Worm (Caenorhabditis elegans): Measurements from ENCODE around the gene F09F9.3.
A peak's percentile ranks its signal among the peaks of the same experiment; 100 is the strongest.

Gene F09F9.3

DNA sequence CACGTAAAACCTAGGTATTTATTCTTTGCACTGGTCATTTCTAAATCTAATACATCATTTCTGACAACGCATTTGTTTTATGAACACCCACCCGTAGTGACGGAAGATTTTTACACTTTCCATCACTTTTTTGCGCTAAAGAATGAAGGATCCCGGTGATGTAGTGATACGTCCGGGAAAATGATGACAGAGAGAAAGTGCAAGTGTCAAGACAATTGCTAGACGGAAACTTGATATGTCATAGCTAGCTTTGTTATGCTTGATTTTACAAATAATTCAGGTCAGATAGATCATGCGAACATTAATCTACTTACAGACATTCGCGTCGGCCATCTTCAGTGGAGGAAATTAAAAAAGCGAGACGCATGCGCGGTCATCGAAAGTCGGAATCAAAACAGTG, 10.9 kb downstream of the F09F9.3 start:
- TF ChIP-seq daf-12 (tag; optimal IDR thresholded peaks at IDR 0.05) = no peak
- peak; percentile 5 for TF ChIP-seq hlh-30 (tag; optimal IDR thresholded peaks at IDR 0.05; ENCODE audit: insufficient read depth)
- TF ChIP-seq aha-1 (tag) = peak; percentile 57
- no peak for TF ChIP-seq zfp-3 (GFP tag; conservative IDR thresholded peaks at IDR 0.05)
- TF ChIP-seq nhr-28 (tag; optimal IDR thresholded peaks at IDR 0.05) = peak; percentile 15
- TF ChIP-seq unc-62 (GFP tag; optimal IDR thresholded peaks at IDR 0.05 in 1 of 2) = peak in 1 of 2 experiments; percentile 72
- TF ChIP-seq unc-62 (tag; optimal IDR thresholded peaks at IDR 0.05) = no peak
- TF ChIP-seq hlh-11 (tag; optimal IDR thresholded peaks at IDR 0.05) = peak; percentile 31

DNA sequence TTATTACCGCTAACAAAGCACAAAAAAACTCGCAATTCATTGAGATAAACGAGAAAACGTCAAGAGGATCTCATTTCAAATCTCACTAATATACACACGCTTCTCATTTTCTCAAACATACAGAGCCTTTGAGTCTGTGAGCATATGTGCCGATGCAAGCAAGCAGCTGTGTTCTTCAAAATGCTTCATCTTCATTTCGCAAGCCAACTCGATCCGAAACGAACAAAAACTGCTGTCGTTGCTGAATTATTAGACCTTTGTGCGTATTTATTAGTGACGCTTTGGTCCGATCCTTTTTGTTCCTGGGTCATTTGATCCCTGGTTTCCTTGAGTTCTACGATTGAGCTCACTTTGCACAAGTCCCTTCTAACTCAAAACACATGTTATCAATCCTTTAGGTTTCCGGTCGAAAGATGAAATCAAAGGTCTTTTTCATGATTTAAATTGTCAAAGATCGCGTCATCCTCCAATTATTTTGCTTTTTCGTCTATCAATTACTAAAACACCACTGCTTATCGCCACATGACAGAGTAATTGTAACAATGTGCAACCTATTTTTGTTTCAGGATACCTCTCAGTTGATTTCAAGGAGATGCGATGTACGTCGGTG, 13.8 kb downstream of the F09F9.3 start, which contains the start of gene R02E4.2:
Gene R02E4.2, plus strand, starts transcription at position 560 of the 610 bp plus-strand sequence.
- peak in 1 of 2 experiments; percentile 67 for TF ChIP-seq unc-62 (GFP tag; optimal IDR thresholded peaks at IDR 0.05 in 1 of 2)
- TF ChIP-seq unc-62 (tag; optimal IDR thresholded peaks at IDR 0.05) = no peak
- TF ChIP-seq nhr-237 (tag; optimal IDR thresholded peaks at IDR 0.05) = no peak

DNA sequence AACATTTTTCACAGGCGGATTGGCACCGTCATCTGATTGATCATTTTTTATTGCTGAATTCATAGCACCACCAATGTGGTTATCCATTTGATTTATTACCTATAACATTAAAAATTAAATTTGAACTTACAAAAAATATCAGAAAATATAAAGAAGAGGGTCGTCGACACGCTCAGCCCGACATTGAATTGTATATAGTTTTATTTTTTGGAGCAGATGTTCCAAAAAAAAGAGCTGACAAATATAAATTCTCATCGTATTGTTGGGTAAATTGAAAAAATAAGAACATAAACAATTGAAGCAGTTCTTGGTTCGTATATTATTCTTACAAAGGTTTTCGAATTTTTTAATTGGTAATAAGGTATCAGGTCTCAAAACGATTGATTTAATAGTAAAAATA, 16.4 kb downstream of the F09F9.3 start, which contains the start of gene R02E4.1:
Gene R02E4.1, minus strand, starts transcription at position 101 of the 400 bp plus-strand sequence.
- TF ChIP-seq zip-2 (tag; optimal IDR thresholded peaks at IDR 0.05) (no peak), unc-62 (GFP tag; optimal IDR thresholded peaks at IDR 0.05 in 1 of 2) (no peak), unc-62 (tag; optimal IDR thresholded peaks at IDR 0.05) (no peak)

DNA sequence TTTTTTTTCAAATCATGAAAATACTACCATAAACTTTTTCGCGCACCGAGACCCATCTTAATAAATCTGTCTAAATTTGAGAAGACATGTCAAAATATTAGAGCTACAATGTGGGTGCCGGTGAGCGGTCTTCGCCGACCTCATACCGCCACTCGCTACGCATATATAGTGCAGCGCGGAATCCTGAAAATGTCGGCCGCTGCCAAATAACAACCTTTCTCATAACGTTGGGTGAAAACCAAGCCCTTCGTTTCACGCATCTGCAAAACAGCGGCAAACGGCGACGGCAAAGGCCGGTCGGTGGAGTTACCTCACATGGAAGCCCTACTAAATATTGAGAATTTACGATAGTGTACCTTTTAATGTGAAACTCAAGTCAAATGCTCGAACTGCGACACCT, 17.8 kb downstream of the F09F9.3 start:
- TF ChIP-seq snpc-4 (tag; optimal IDR thresholded peaks at IDR 0.05) (peak; percentile 45), lin-29 (GFP tag; IDR thresholded peaks at IDR 0.05) (no peak), snpc-1.2 (GFP tag; IDR thresholded peaks at IDR 0.05) (0 out of 2 replicates have a peak, but pooled peaks have one; percentile 36), nhr-6 (tag; optimal IDR thresholded peaks at IDR 0.05) (no peak), ZK337.2 (GFP tag; IDR thresholded peaks at IDR 0.05) (no peak), fkh-10 (GFP tag; optimal IDR thresholded peaks at IDR 0.05) (no peak)

DNA sequence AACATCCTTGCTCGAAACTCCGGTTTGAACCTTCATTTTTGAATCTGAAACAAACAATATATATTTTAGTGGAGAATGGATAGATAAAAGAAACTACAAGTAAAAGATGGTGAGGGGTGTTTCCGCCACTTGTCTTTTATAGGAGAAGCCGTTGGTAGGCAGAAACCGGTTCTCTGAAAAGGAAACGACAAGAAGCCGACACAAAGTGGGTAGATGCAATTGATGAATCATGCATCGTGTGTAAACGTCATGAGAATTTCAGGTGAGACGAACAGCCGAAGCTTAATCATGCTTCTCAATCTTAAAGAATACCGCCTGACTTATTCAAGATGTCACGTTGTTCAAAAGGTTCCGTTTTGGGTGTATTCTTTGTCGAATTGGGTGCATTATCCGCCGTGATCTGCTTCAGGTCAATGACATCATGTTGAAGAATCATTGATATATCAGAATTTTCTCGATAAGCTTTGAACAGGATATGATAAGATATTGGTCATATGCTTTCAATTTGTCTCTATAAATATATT, 18.7 kb downstream of the F09F9.3 start, which contains the start of gene R02E4.3:
Gene R02E4.3, minus strand, starts transcription at position 51 of the 524 bp plus-strand sequence.
- TF ChIP-seq ces-1 (GFP tag; optimal IDR thresholded peaks at IDR 0.05) (no peak), aha-1 (tag) (peak; percentile 70), zag-1 (tag; optimal IDR thresholded peaks at IDR 0.05) (no peak), zfp-3 (GFP tag; conservative IDR thresholded peaks at IDR 0.05) (no peak), hlh-11 (tag; optimal IDR thresholded peaks at IDR 0.05) (peak; percentile 81), mdl-1 (tag; optimal IDR thresholded peaks at IDR 0.05) (peak; percentile 29 to 45), nhr-48 (tag; optimal IDR thresholded peaks at IDR 0.05) (peak; percentile 98), ceh-32 (tag; optimal IDR thresholded peaks at IDR 0.05; ENCODE audit: poor library complexity) (no peak), daf-12 (tag; optimal IDR thresholded peaks at IDR 0.05) (no peak), lin-38 (GFP tag; IDR thresholded peaks at IDR 0.05) (no peak), hlh-30 (tag; optimal IDR thresholded peaks at IDR 0.05; ENCODE audit: insufficient read depth) (peak; percentile 90), tra-1 (GFP tag; IDR thresholded peaks at IDR 0.05) (no peak), mxl-3 (GFP tag; optimal IDR thresholded peaks at IDR 0.05) (peak; percentile 21), dpl-1 (GFP tag; optimal IDR thresholded peaks at IDR 0.05) (peak; percentile 2), mep-1 (tag; optimal IDR thresholded peaks at IDR 0.05) (no peak), ceh-82 (tag; optimal IDR thresholded peaks at IDR 0.05) (no peak)

DNA sequence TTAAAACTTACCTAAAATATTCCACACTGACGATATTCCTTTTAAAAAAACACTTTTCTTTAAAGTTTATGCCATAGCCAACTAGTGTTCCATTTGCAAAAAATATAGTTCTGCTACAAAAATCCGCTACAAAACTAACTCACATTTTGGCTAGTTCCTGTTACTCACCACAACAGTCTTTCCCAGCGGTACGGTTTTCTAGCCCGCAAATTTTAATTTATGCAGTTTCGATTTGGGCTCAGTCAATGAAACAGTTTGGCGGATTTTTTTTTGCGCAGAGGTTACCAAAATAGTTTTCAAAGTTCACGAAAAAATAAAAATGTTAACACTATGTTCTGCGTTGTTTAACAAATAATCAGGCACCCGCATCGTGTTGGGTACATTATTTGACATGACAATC, 19.6 kb downstream of the F09F9.3 start:
- TF ChIP-seq madf-5 (GFP tag; IDR thresholded peaks at IDR 0.05) = no peak
- no peak for TF ChIP-seq fos-1 (tag; optimal IDR thresholded peaks at IDR 0.05)
- no peak for TF ChIP-seq dpl-1 (GFP tag; optimal IDR thresholded peaks at IDR 0.05)
- TF ChIP-seq lim-7 (GFP tag; IDR thresholded peaks at IDR 0.05) = no peak
- no peak for TF ChIP-seq pha-4 (GFP tag; IDR thresholded peaks at IDR 0.05)
- no peak for TF ChIP-seq pha-4 (tag; optimal IDR thresholded peaks at IDR 0.05)
- TF ChIP-seq ceh-82 (tag; optimal IDR thresholded peaks at IDR 0.05) = no peak
- no peak for TF ChIP-seq egl-43 (GFP tag; IDR thresholded peaks at IDR 0.05)
- peak in 1 of 2 experiments; percentile 22 for TF ChIP-seq hif-1 (tag; optimal IDR thresholded peaks at IDR 0.05)
- no peak for TF ChIP-seq aly-2 (tag; optimal IDR thresholded peaks at IDR 0.05)
- TF ChIP-seq nhr-76 (tag; optimal IDR thresholded peaks at IDR 0.05) = no peak
- TF ChIP-seq mdl-1 (tag; optimal IDR thresholded peaks at IDR 0.05) = no peak
- TF ChIP-seq snpc-1.2 (GFP tag; IDR thresholded peaks at IDR 0.05) = 0 out of 2 replicates have a peak, but pooled peaks have one; percentile 16
- TF ChIP-seq ztf-7 (tag; optimal IDR thresholded peaks at IDR 0.05) = no peak
- no peak for TF ChIP-seq nhr-237 (tag; optimal IDR thresholded peaks at IDR 0.05)
- TF ChIP-seq tra-1 (GFP tag; IDR thresholded peaks at IDR 0.05) = no peak
- TF ChIP-seq T26A8.4 (GFP tag; IDR thresholded peaks at IDR 0.05) = peak; percentile 21
- TF ChIP-seq aha-1 (tag) = peak; percentile 94
- no peak for TF ChIP-seq mep-1 (tag; optimal IDR thresholded peaks at IDR 0.05)
- TF ChIP-seq dmd-6 (GFP tag; IDR thresholded peaks at IDR 0.05) = no peak

Measured in whole organism, L4 larva.